Worm (Caenorhabditis elegans): Measurements from ENCODE around the gene fshr-1.

ce11 chrV:9853801-9854200 lies 35.8 kb upstream of the fshr-1 start:
- TF ChIP-seq dpl-1 (GFP tag; optimal IDR thresholded peaks at IDR 0.05) (no peak), Y53F4B.3 (GFP tag; IDR thresholded peaks at IDR 0.05) (no peak), fkh-3 (tag; optimal IDR thresholded peaks at IDR 0.05) (no peak), snpc-4 (GFP tag; optimal IDR thresholded peaks at IDR 0.05) (no peak), snpc-4 (tag; optimal IDR thresholded peaks at IDR 0.05) (no peak), nhr-90 (tag; optimal IDR thresholded peaks at IDR 0.05) (no peak)

Measured in whole organism, young adult.